Fruit fly (Drosophila melanogaster): Measurements from ENCODE around the gene Trx2.
A peak's percentile ranks its signal among the peaks of the same experiment; 100 is the strongest.

Gene Trx2

dm6 chr2L:9576269-9576933, 36.6 kb upstream of the Trx2 start, which contains the start of gene Mtpalpha (continued):
- TF ChIP-seq phol (tag; optimal IDR thresholded peaks at IDR 0.05) (peak; percentile 27), scrt (GFP tag; optimal IDR thresholded peaks at IDR 0.05) (peak; percentile 99), lmd (GFP tag; IDR thresholded peaks at IDR 0.05) (peak; percentile 33; the same call in 1 of the 2 replicates), CG34376 (GFP tag; optimal IDR thresholded peaks at IDR 0.05) (peak; percentile 78), CG13296 (GFP tag; optimal IDR thresholded peaks at IDR 0.05) (peak; percentile 40), CG4730 (GFP tag; IDR thresholded peaks at IDR 0.05) (no peak), CG32532 (GFP tag; IDR thresholded peaks at IDR 0.05) (peak; percentile 71), chinmo (GFP tag; IDR thresholded peaks at IDR 0.05; ENCODE audit: partially characterized antibody) (peak; percentile 86; the same call in 2 of the 4 replicates), CG13424 (tag; optimal IDR thresholded peaks at IDR 0.05) (peak; percentile 48), Scr (GFP tag; IDR thresholded peaks at IDR 0.05; ENCODE audit: partially characterized antibody) (no peak), PHDP (tag; optimal IDR thresholded peaks at IDR 0.05) (no peak), CTCF (GFP tag; optimal IDR thresholded peaks at IDR 0.05) (peak; percentile 99), Camta (GFP tag; optimal IDR thresholded peaks at IDR 0.05) (no peak), CG4617 (GFP tag; optimal IDR thresholded peaks at IDR 0.05; ENCODE audit: borderline replicate concordance) (peak; percentile 61), Ptx1 (GFP tag; IDR thresholded peaks at IDR 0.05) (peak; percentile 52), otp (GFP tag; IDR thresholded peaks at IDR 0.05) (no peak), croc (GFP tag; conservative IDR thresholded peaks at IDR 0.05) (no peak), Hsf (GFP tag; optimal IDR thresholded peaks at IDR 0.05) (peak; percentile 42), CG12659 (GFP tag; optimal IDR thresholded peaks at IDR 0.05) (peak; percentile 61), CG11723 (GFP tag; optimal IDR thresholded peaks at IDR 0.05) (no peak), CG9797 (GFP tag; optimal IDR thresholded peaks at IDR 0.05) (peak; percentile 86), insv (GFP tag; optimal IDR thresholded peaks at IDR 0.05) (peak in 1 of 2 experiments; percentile 41), BtbVII (GFP tag; optimal IDR thresholded peaks at IDR 0.05) (peak; percentile 23), CG3995 (GFP tag; optimal IDR thresholded peaks at IDR 0.05) (no peak), CG32767 (GFP tag; IDR thresholded peaks at IDR 0.05) (no peak), CG5245 (GFP tag; optimal IDR thresholded peaks at IDR 0.05) (peak; percentile 50), zen2 (GFP tag; IDR thresholded peaks at IDR 0.05; ENCODE audit: partially characterized antibody) (no peak), Ravus (GFP tag; IDR thresholded peaks at IDR 0.05) (no peak), CG30020 (tag; optimal IDR thresholded peaks at IDR 0.05) (no peak), dpn (GFP tag; optimal IDR thresholded peaks at IDR 0.05) (peak; percentile 9 to 44), CG8089 (GFP tag; optimal IDR thresholded peaks at IDR 0.05) (peak; percentile 60), CG4424 (GFP tag; optimal IDR thresholded peaks at IDR 0.05) (no peak), lilli (GFP tag; optimal IDR thresholded peaks at IDR 0.05) (peak; percentile 61), CG17328 (GFP tag; IDR thresholded peaks at IDR 0.05) (no peak), HHEX (GFP tag; optimal IDR thresholded peaks at IDR 0.05) (peak; percentile 31), CG15011 (GFP tag; optimal IDR thresholded peaks at IDR 0.05) (no peak), lov (optimal IDR thresholded peaks at IDR 0.05) (no peak), lov (GFP tag; IDR thresholded peaks at IDR 0.05) (no peak), Mrtf (GFP tag; IDR thresholded peaks at IDR 0.05) (no peak), mirr (GFP tag; optimal IDR thresholded peaks at IDR 0.05) (peak; percentile 42), fd96Cb (tag; optimal IDR thresholded peaks at IDR 0.05) (no peak), CG11085 (GFP tag; IDR thresholded peaks at IDR 0.05) (no peak), Rfx (GFP tag; IDR thresholded peaks at IDR 0.05) (peak; percentile 76; the same call in 1 of the 2 replicates), usp (GFP tag; optimal IDR thresholded peaks at IDR 0.05) (no peak), da (GFP tag; optimal IDR thresholded peaks at IDR 0.05) (no peak), Dll (GFP tag; IDR thresholded peaks at IDR 0.05; ENCODE audit: partially characterized antibody) (no peak), unc-4 (GFP tag; IDR thresholded peaks at IDR 0.05; ENCODE audit: partially characterized antibody) (0 out of 2 replicates have a peak, but pooled peaks have one; percentile 20), CG1529 (GFP tag; optimal IDR thresholded peaks at IDR 0.05) (no peak), CG6272 (GFP tag; IDR thresholded peaks at IDR 0.05) (no peak), Poxn (GFP tag; IDR thresholded peaks at IDR 0.05) (no peak), CG2120 (GFP tag; optimal IDR thresholded peaks at IDR 0.05) (peak; percentile 38)
